Worm (Caenorhabditis elegans) whole organism, midembryonic: Measurements from ENCODE around the gene anmt-1.

Source experiments
- cog-1 ChIP-seq: sonication (generic microtip); optimal IDR thresholded peaks from 2 replicates; lab custom pipeline; 2016; ENCODE audit warnings: missing genetic modification characterization, missing compliant biosample characterization
- flt-1 ChIP-seq: fragments of 200-800 bp; sonication (Bioruptor generic); IDR thresholded peaks from 2 replicates; pipeline ENCODE4 v1.3.6; 2022; ENCODE audit warnings: missing genetic modification characterization, missing compliant biosample characterization
- klf-2 ChIP-seq: fragments of 200-800 bp; sonication (Bioruptor generic); conservative IDR thresholded peaks from 2 replicates; pipeline ENCODE4 v1.3.6; 2022; ENCODE audit warnings: missing genetic modification reagents, missing genetic modification characterization, missing compliant biosample characterization
- ref-1 ChIP-seq: fragments of 200-800 bp; sonication (Bioruptor generic); conservative IDR thresholded peaks from 2 replicates; pipeline ENCODE4 v1.3.6; 2022; ENCODE audit warnings: missing genetic modification reagents, missing genetic modification characterization, missing compliant biosample characterization
- ztf-23 ChIP-seq: fragments of 200-800 bp; sonication (Bioruptor generic); IDR thresholded peaks from 2 replicates; pipeline ENCODE4 v1.3.6; 2022; ENCODE audit warnings: missing genetic modification reagents, missing genetic modification characterization, missing compliant biosample characterization

DNA sequence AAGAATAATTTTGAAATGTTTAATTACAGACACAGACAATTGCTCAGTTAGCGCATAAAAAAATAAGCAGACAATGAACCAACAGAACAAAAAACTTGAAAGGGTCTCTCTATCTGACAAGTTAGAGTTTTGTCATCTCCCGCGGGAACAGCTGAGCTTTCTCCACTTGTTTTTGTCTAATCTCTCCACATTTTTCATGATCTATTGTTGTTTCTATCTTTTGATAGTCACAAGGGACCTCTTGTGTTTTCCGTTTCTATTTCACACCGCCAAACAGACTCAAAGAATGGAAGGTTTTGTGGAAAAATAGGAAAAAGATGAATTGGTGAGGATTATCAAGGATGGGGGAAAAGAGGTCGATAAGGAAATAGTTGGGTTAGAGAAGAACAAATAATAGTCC is 47.8 kb upstream of the anmt-1 start:
- no peak for TF ChIP-seq flt-1
- no peak for TF ChIP-seq cog-1
- TF ChIP-seq ref-1 (GFP tag; lab: Robert Waterston, UW) = no peak
- TF ChIP-seq klf-2 (GFP tag; lab: Robert Waterston, UW) = no peak
- TF ChIP-seq ztf-23 (GFP tag; lab: Robert Waterston, UW) = no peak
